Worm (Caenorhabditis elegans) whole organism, late embryonic: Measurements from ENCODE around the gene F16G10.3.

Source experiments
- C08G9.2 ChIP-seq: sonication (generic microtip); optimal IDR thresholded peaks from 2 replicates; lab custom pipeline; 2016; ENCODE audit warnings: mild to moderate bottlenecking, missing genetic modification characterization, moderate library complexity, missing compliant biosample characterization
- F13H6.1 ChIP-seq: sonication (generic microtip); optimal IDR thresholded peaks from 2 replicates; lab custom pipeline; 2016; ENCODE audit warnings: missing genetic modification characterization, missing compliant biosample characterization
- K02D7.2 ChIP-seq: sonication (generic microtip); optimal IDR thresholded peaks from 2 replicates; lab custom pipeline; 2017; ENCODE audit warnings: mild to moderate bottlenecking, missing genetic modification characterization, missing compliant biosample characterization
- Y22D7AL.16 ChIP-seq: sonication (generic microtip); optimal IDR thresholded peaks from 2 replicates; lab custom pipeline; 2016; ENCODE audit warnings: missing genetic modification characterization, missing compliant biosample characterization
- ama-1 ChIP-seq: fragments of 150-350 bp; optimal IDR thresholded peaks from 2 replicates; lab custom pipeline; 2014
- ceh-14 ChIP-seq: sonication (generic microtip); optimal IDR thresholded peaks from 2 replicates; lab custom pipeline; 2016; ENCODE audit warnings: missing genotype, missing genetic modification characterization, missing compliant biosample characterization
- ceh-19 ChIP-seq: fragments of 200-800 bp; sonication (Bioruptor generic); optimal IDR thresholded peaks from 2 replicates; lab custom pipeline; 2018; ENCODE audit warnings: mild to moderate bottlenecking, missing genetic modification characterization, missing compliant biosample characterization
- ceh-24 ChIP-seq: sonication (generic microtip); optimal IDR thresholded peaks from 2 replicates; lab custom pipeline; 2016; ENCODE audit warnings: mild to moderate bottlenecking, missing genetic modification characterization, missing compliant biosample characterization
- ceh-30 ChIP-seq: fragments of 150-350 bp; optimal IDR thresholded peaks from 2 replicates; lab custom pipeline; 2014; ENCODE audit warnings: missing biosample characterization, missing genetic modification characterization
- ceh-31 ChIP-seq: sonication (generic microtip); optimal IDR thresholded peaks from 2 replicates; lab custom pipeline; 2016; ENCODE audit warnings: missing genetic modification characterization, missing compliant biosample characterization
- ceh-34 ChIP-seq: sonication (generic microtip); optimal IDR thresholded peaks from 2 replicates; lab custom pipeline; 2016; ENCODE audit warnings: mild to moderate bottlenecking, missing genetic modification characterization, missing compliant biosample characterization
- elt-2 ChIP-seq: sonication (generic microtip); optimal IDR thresholded peaks from 2 replicates; lab custom pipeline; 2016; ENCODE audit warnings: missing genetic modification reagents, missing genetic modification characterization, missing compliant biosample characterization
- eyg-1 ChIP-seq: sonication (generic microtip); optimal IDR thresholded peaks from 2 replicates; lab custom pipeline; 2016; ENCODE audit warnings: missing genotype, missing genetic modification characterization, missing compliant biosample characterization
- fkh-6 ChIP-seq: sonication (generic microtip); optimal IDR thresholded peaks from 2 replicates; lab custom pipeline; 2016; ENCODE audit warnings: missing genetic modification characterization, missing compliant biosample characterization
- hlh-6 ChIP-seq: sonication (generic microtip); optimal IDR thresholded peaks from 2 replicates; lab custom pipeline; 2016; ENCODE audit warnings: missing genotype, missing genetic modification characterization, missing compliant biosample characterization
- hlh-8 ChIP-seq: sonication (generic microtip); optimal IDR thresholded peaks from 2 replicates; lab custom pipeline; 2016; ENCODE audit warnings: missing genotype, missing genetic modification characterization, missing compliant biosample characterization
- lin-11 ChIP-seq: fragments of 200-800 bp; sonication (Bioruptor generic); optimal IDR thresholded peaks from 2 replicates; lab custom pipeline; 2018; ENCODE audit warnings: mild to moderate bottlenecking, missing genetic modification characterization, missing compliant biosample characterization
- madf-2 ChIP-seq: sonication (generic microtip); optimal IDR thresholded peaks from 2 replicates; lab custom pipeline; 2017; ENCODE audit warnings: missing genetic modification characterization, missing compliant biosample characterization
- nfya-1 ChIP-seq: sonication (generic microtip); optimal IDR thresholded peaks from 2 replicates; lab custom pipeline; 2017; ENCODE audit warnings: missing genetic modification characterization, mild to moderate bottlenecking, missing compliant biosample characterization, antibody characterized with exemption, moderate library complexity
- nhr-11 ChIP-seq: fragments of 150-350 bp; optimal IDR thresholded peaks from 2 replicates; lab custom pipeline; 2014; ENCODE audit warnings: missing biosample characterization, missing genetic modification characterization
- pag-3 ChIP-seq: sonication (generic microtip); optimal IDR thresholded peaks from 2 replicates; lab custom pipeline; 2016; ENCODE audit warnings: missing compliant biosample characterization, missing genetic modification characterization, borderline replicate concordance
- pax-1 ChIP-seq: fragments of 150-350 bp; optimal IDR thresholded peaks from 2 replicates; lab custom pipeline; 2014; ENCODE audit warnings: missing biosample characterization, missing genetic modification characterization
- pros-1 ChIP-seq: fragments of 150-350 bp; optimal IDR thresholded peaks from 2 replicates; lab custom pipeline; 2014; ENCODE audit warnings: missing biosample characterization, missing genetic modification reagents, missing genetic modification characterization
- ref-2 ChIP-seq: sonication (generic microtip); optimal IDR thresholded peaks from 2 replicates; lab custom pipeline; 2016; ENCODE audit warnings: missing genetic modification characterization, missing compliant biosample characterization
- sox-4 ChIP-seq: sonication (generic microtip); optimal IDR thresholded peaks from 2 replicates; lab custom pipeline; 2017; ENCODE audit warnings: mild to moderate bottlenecking, missing genetic modification characterization, inconsistent platforms, missing compliant biosample characterization
- syd-9 ChIP-seq: sonication (generic microtip); optimal IDR thresholded peaks from 2 replicates; lab custom pipeline; 2016; ENCODE audit warnings: mild to moderate bottlenecking, missing genetic modification characterization, moderate library complexity, missing compliant biosample characterization
- unc-3 ChIP-seq, 2 experiments: fragments of 200-800 bp in 1 of 2; sonication (Bioruptor generic) in 1 of 2; sonication (generic microtip) in 1 of 2; conservative IDR thresholded peaks in 1 of 2; optimal IDR thresholded peaks in 1 of 2; 2 replicates each; pipeline versions ENCODE4 v1.3.6 to Lab custom; 2016 to 2022; ENCODE audit warnings: missing compliant biosample characterization in 2 of 2, missing genetic modification characterization in 2 of 2, missing genetic modification reagents in 1 of 2
- unc-42 ChIP-seq: sonication (generic microtip); optimal IDR thresholded peaks from 2 replicates; lab custom pipeline; 2016; ENCODE audit warnings: missing genotype, missing genetic modification characterization, missing compliant biosample characterization
- unc-86 ChIP-seq: sonication (generic microtip); optimal IDR thresholded peaks from 2 replicates; lab custom pipeline; 2016; ENCODE audit warnings: missing genetic modification characterization, missing compliant biosample characterization
- ztf-16 ChIP-seq: sonication (generic microtip); optimal IDR thresholded peaks from 2 replicates; lab custom pipeline; 2017; ENCODE audit warnings: missing genetic modification characterization, missing compliant biosample characterization

F16G10.3 gene

ce11 chrII:2353012-2353411, 19.2 kb upstream of the F16G10.3 start, which contains the start of gene F43C11.3:
TSS of gene F43C11.3 (plus strand) at chrII:2353312.
- TF ChIP-seq unc-42 (no peak), ztf-16 (tag; lab: Kevin White, UChicago) (no peak), Y22D7AL.16 (tag; lab: Kevin White, UChicago) (no peak), nfya-1 (no peak), ceh-19 (no peak), eyg-1 (tag; lab: Kevin White, UChicago) (no peak), syd-9 (tag; lab: Kevin White, UChicago) (no peak)

ce11 chrII:2354476-2354875, 17.7 kb upstream of the F16G10.3 start, which contains the start of gene F43C11.2:
TSS of gene F43C11.2 (plus strand) at chrII:2354776.
- TF ChIP-seq hlh-6 (tag; lab: Kevin White, UChicago) = no peak
- TF ChIP-seq unc-3 (GFP tag; conservative IDR thresholded peaks at IDR 0.05; lab: Robert Waterston, UW) = no peak
- no peak for TF ChIP-seq unc-3 (tag; optimal IDR thresholded peaks at IDR 0.05; lab: Kevin White, UChicago)

- TF ChIP-seq ref-2 (tag; lab: Kevin White, UChicago) (no peak), unc-86 (tag; lab: Kevin White, UChicago) (no peak), ztf-16 (tag; lab: Kevin White, UChicago) (no peak), hlh-8 (tag; lab: Kevin White, UChicago) (no peak), ceh-14 (tag; lab: Kevin White, UChicago) (no peak), K02D7.2 (tag; lab: Kevin White, UChicago) (no peak), elt-2 (tag; lab: Kevin White, UChicago) (no peak), ama-1 (lab: Kevin White, UChicago) (no peak), pax-1 (no peak), pag-3 (tag; lab: Kevin White, UChicago) (no peak), sox-4 (tag; lab: Kevin White, UChicago) (no peak), C08G9.2 (tag; lab: Kevin White, UChicago) (no peak), eyg-1 (tag; lab: Kevin White, UChicago) (no peak), nhr-11 (tag; lab: Kevin White, UChicago) (no peak), ceh-30 (tag; lab: Kevin White, UChicago) (no peak), F13H6.1 (no peak), fkh-6 (tag; lab: Kevin White, UChicago) (no peak), ceh-31 (no peak)
These were observed 15.4 kb upstream of the F16G10.3 start, which contains the start of gene F43C11.1 for ce11 chrII:2356795-2357194. TSS of gene F43C11.1 (plus strand) at chrII:2357095.

- TF ChIP-seq madf-2 (tag; lab: Kevin White, UChicago) (no peak), eyg-1 (tag; lab: Kevin White, UChicago) (no peak)
- TF ChIP-seq, all 69 proteins: peak for 0
These were observed 12.2 kb upstream of the F16G10.3 start, which contains the start of gene F43C11.16 for ce11 chrII:2359965-2360364. TSS of gene F43C11.16 (minus strand) at chrII:2360065.

- no peak for TF ChIP-seq ceh-34 (tag; lab: Kevin White, UChicago)
- no peak for TF ChIP-seq ceh-24
These were observed 8.5 kb upstream of the F16G10.3 start, which contains the start of gene F43C11.11 for ce11 chrII:2363673-2364072. TSS of gene F43C11.11 (minus strand) at chrII:2363773.

ce11 chrII:2366623-2367365, 5.4 kb upstream of the F16G10.3 start, which contains the start of the genes F43C11.12 and F16G10.5:
TSS of gene F43C11.12 (minus strand) at chrII:2366723.
TSS of gene F16G10.5 (plus strand) at chrII:2367315.
- TF ChIP-seq lin-11 (tag; lab: Kevin White, UChicago) (no peak), pros-1 (tag; lab: Kevin White, UChicago) (no peak), hlh-6 (tag; lab: Kevin White, UChicago) (no peak)
